Fruit fly (Drosophila melanogaster) whole organism, embryonic: ENCODE results near the gene CG31125.

Source experiments
- Bteb2 ChIP-seq: fragments of 200-800 bp; sonication (Bioruptor generic); optimal IDR thresholded peaks from 2 replicates; lab custom pipeline; 2016; ENCODE audit warnings: missing biosample characterization, missing genetic modification characterization
- CG10366 ChIP-seq: fragments of 200-800 bp; sonication (Bioruptor generic); IDR thresholded peaks from 2 replicates; pipeline ENCODE4 v1.3.6; 2022; ENCODE audit warnings: missing biosample characterization, missing genetic modification characterization
- CG10654 ChIP-seq: fragments of 200-800 bp; sonication (Bioruptor generic); optimal IDR thresholded peaks from 2 replicates; lab custom pipeline; 2016; ENCODE audit warnings: missing biosample characterization, missing genetic modification characterization
- CG11247 ChIP-seq: fragments of 200-800 bp; sonication (Bioruptor generic); IDR thresholded peaks from 2 replicates; pipeline ENCODE4 v1.3.6; 2022; ENCODE audit warnings: missing biosample characterization, missing genetic modification characterization
- CG12659 ChIP-seq: fragments of 200-800 bp; sonication (Bioruptor generic); optimal IDR thresholded peaks from 3 replicates; lab custom pipeline; 2017; ENCODE audit warnings: mild to moderate bottlenecking, missing biosample characterization, missing genetic modification reagents, missing genetic modification characterization
- CG12769 ChIP-seq: fragments of 200-800 bp; sonication (Bioruptor generic); optimal IDR thresholded peaks from 2 replicates; lab custom pipeline; 2019; ENCODE audit warnings: missing biosample characterization, mild to moderate bottlenecking, missing genetic modification characterization, moderate library complexity
- CG15479 ChIP-seq: fragments of 200-800 bp; sonication (Bioruptor generic); optimal IDR thresholded peaks from 3 replicates; lab custom pipeline; 2019; ENCODE audit warnings: missing biosample characterization, mild to moderate bottlenecking, missing genetic modification characterization, moderate library complexity
- CG17186 ChIP-seq: fragments of 200-800 bp; sonication (Bioruptor generic); optimal IDR thresholded peaks from 3 replicates; lab custom pipeline; 2017; ENCODE audit warnings: missing biosample characterization, missing genetic modification reagents, missing genetic modification characterization
- CG17912 ChIP-seq: fragments of 200-800 bp; sonication (Bioruptor generic); optimal IDR thresholded peaks from 2 replicates; lab custom pipeline; 2018; ENCODE audit warnings: missing biosample characterization, mild to moderate bottlenecking, missing genetic modification characterization
- CG18262 ChIP-seq: fragments of 200-800 bp; optimal IDR thresholded peaks from 3 replicates; lab custom pipeline; 2019; ENCODE audit warnings: missing biosample characterization, mild to moderate bottlenecking, missing genetic modification characterization, moderate library complexity
- CG18476 ChIP-seq: fragments of 200-800 bp; sonication (Bioruptor generic); optimal IDR thresholded peaks from 2 replicates; lab custom pipeline; 2016; ENCODE audit warnings: missing biosample characterization, mild to moderate bottlenecking, missing genetic modification characterization
- CG2199 ChIP-seq: fragments of 200-800 bp; sonication (Bioruptor generic); IDR thresholded peaks from 3 replicates; pipeline ENCODE4 v1.3.6; 2022; ENCODE audit warnings: missing biosample characterization, missing genetic modification characterization
- CG32772 ChIP-seq: fragments of 200-800 bp; sonication (Bioruptor generic); IDR thresholded peaks from 2 replicates; pipeline ENCODE4 v1.3.6; 2022; ENCODE audit warnings: missing biosample characterization, missing genetic modification characterization
- CG4424 ChIP-seq: fragments of 200-800 bp; sonication (Bioruptor generic); optimal IDR thresholded peaks from 3 replicates; lab custom pipeline; 2016; ENCODE audit warnings: missing biosample characterization, missing genetic modification characterization
- CG5953 ChIP-seq: fragments of 200-800 bp; sonication (Bioruptor generic); IDR thresholded peaks from 2 replicates; pipeline ENCODE4 v1.3.6; 2022; ENCODE audit warnings: missing biosample characterization, missing genetic modification characterization
- CG6791 ChIP-seq: fragments of 200-800 bp; sonication (Bioruptor generic); IDR thresholded peaks from 3 replicates; pipeline ENCODE4 v1.3.6; 2022; ENCODE audit warnings: missing biosample characterization, missing genetic modification characterization; ENCODE audit not compliant: partially characterized antibody
- CG8765 ChIP-seq: fragments of 200-800 bp; sonication (Bioruptor generic); IDR thresholded peaks from 2 replicates; pipeline ENCODE4 v1.3.6; 2022; ENCODE audit warnings: missing biosample characterization, missing genetic modification characterization
- CG8944 ChIP-seq: fragments of 200-800 bp; sonication (Bioruptor generic); optimal IDR thresholded peaks from 3 replicates; lab custom pipeline; 2016; ENCODE audit warnings: missing biosample characterization, missing genetic modification characterization
- CrebB ChIP-seq: fragments of 200-800 bp; sonication (Bioruptor generic); optimal IDR thresholded peaks from 3 replicates; lab custom pipeline; 2018; ENCODE audit warnings: missing biosample characterization, mild to moderate bottlenecking, missing genetic modification characterization
- Dek ChIP-seq: fragments of 200-800 bp; sonication (Bioruptor generic); optimal IDR thresholded peaks from 3 replicates; lab custom pipeline; 2019; ENCODE audit warnings: missing biosample characterization, mild to moderate bottlenecking, missing genetic modification characterization, moderate library complexity
- Dref ChIP-seq: fragments of 200-800 bp; sonication (Bioruptor generic); IDR thresholded peaks from 2 replicates; pipeline ENCODE4 v1.3.6; 2022; ENCODE audit warnings: missing biosample characterization, missing genetic modification characterization
- Eip74EF ChIP-seq, 2 experiments: fragments of 200-800 bp in 1 of 2; fragments of >200 bp in 1 of 2; sonication (Bioruptor generic) in 1 of 2; optimal IDR thresholded peaks; 2 replicates each; lab custom pipeline; 2017 to 2019; ENCODE audit warnings: missing biosample characterization in 2 of 2, missing genetic modification characterization in 2 of 2, mild to moderate bottlenecking in 1 of 2, moderate library complexity in 1 of 2
- Ets65A ChIP-seq: fragments of 200-800 bp; sonication (Bioruptor generic); peaks from one replicate; lab custom pipeline; 2016; ENCODE audit warnings: missing biosample characterization, missing genetic modification characterization
- Ets97D ChIP-seq: fragments of 200-800 bp; sonication (Bioruptor generic); optimal IDR thresholded peaks from 3 replicates; lab custom pipeline; 2016; ENCODE audit warnings: missing biosample characterization, missing genetic modification characterization
- H2.0 ChIP-seq: fragments of 200-800 bp; sonication (Bioruptor generic); IDR thresholded peaks from 2 replicates; pipeline ENCODE4 v1.3.6; 2022; ENCODE audit warnings: missing biosample characterization, missing genetic modification characterization
- Hey ChIP-seq: fragments of 200-800 bp; sonication (Bioruptor generic); optimal IDR thresholded peaks from 3 replicates; lab custom pipeline; 2018; ENCODE audit warnings: missing biosample characterization, mild to moderate bottlenecking, missing genetic modification characterization
- MBD-R2 ChIP-seq: fragments of 200-800 bp; sonication (Bioruptor generic); IDR thresholded peaks from 2 replicates; pipeline ENCODE4 v1.3.6; 2022; ENCODE audit warnings: missing biosample characterization, missing genetic modification characterization
- Pdp1 ChIP-seq, 2 experiments: fragments of 200-800 bp; sonication (Bioruptor generic); optimal IDR thresholded peaks; 3 replicates each; lab custom pipeline; 2016; ENCODE audit warnings: missing biosample characterization in 2 of 2, missing genetic modification characterization in 2 of 2, mild to moderate bottlenecking in 1 of 2, moderate library complexity in 1 of 2
- Spps ChIP-seq: fragments of 200-800 bp; sonication (Bioruptor generic); optimal IDR thresholded peaks from 2 replicates; lab custom pipeline; 2018; ENCODE audit warnings: missing biosample characterization, mild to moderate bottlenecking, missing genetic modification characterization
- Sry-β ChIP-seq: fragments of 200-800 bp; sonication (Bioruptor generic); optimal IDR thresholded peaks from 2 replicates; lab custom pipeline; 2018; ENCODE audit warnings: missing biosample characterization, mild to moderate bottlenecking, missing genetic modification characterization, moderate library complexity
- Xrp1 ChIP-seq: fragments of 200-800 bp; sonication (Bioruptor generic); IDR thresholded peaks from 2 replicates; pipeline ENCODE4 v1.3.6; 2022; ENCODE audit warnings: missing biosample characterization, missing genetic modification characterization
- bab2 ChIP-seq: fragments of 200-800 bp; sonication (Bioruptor generic); optimal IDR thresholded peaks from 2 replicates; lab custom pipeline; 2016; ENCODE audit warnings: missing biosample characterization, missing genetic modification characterization
- br ChIP-seq: fragments of >200 bp; optimal IDR thresholded peaks from 2 replicates; lab custom pipeline; 2017
- chinmo ChIP-seq: fragments of 200-800 bp; sonication (Bioruptor generic); IDR thresholded peaks from 4 replicates; pipeline ENCODE4 v1.3.6; 2022; ENCODE audit warnings: missing biosample characterization, missing genetic modification characterization; ENCODE audit not compliant: partially characterized antibody
- dm ChIP-seq: fragments of 200-800 bp; sonication (Bioruptor generic); optimal IDR thresholded peaks from 3 replicates; lab custom pipeline; 2016; ENCODE audit warnings: missing biosample characterization, missing genetic modification characterization
- gsb ChIP-seq: fragments of 200-800 bp; sonication (Bioruptor generic); IDR thresholded peaks from 2 replicates; pipeline ENCODE4 v1.3.6; 2022; ENCODE audit warnings: missing biosample characterization, missing genetic modification characterization
- hbn ChIP-seq: fragments of 200-800 bp; sonication (Bioruptor generic); IDR thresholded peaks from 2 replicates; pipeline ENCODE4 v1.3.6; 2022; ENCODE audit warnings: missing biosample characterization, missing genetic modification characterization; ENCODE audit not compliant: partially characterized antibody
- mld ChIP-seq: fragments of 200-800 bp; sonication (Bioruptor generic); IDR thresholded peaks from 3 replicates; pipeline ENCODE4 v1.3.6; 2022; ENCODE audit warnings: missing biosample characterization, missing genetic modification characterization; ENCODE audit not compliant: partially characterized antibody
- nmo ChIP-seq: fragments of 200-800 bp; sonication (Bioruptor generic); optimal IDR thresholded peaks from 2 replicates; lab custom pipeline; 2018; ENCODE audit warnings: missing biosample characterization, mild to moderate bottlenecking, missing genetic modification characterization, moderate library complexity
- pfk ChIP-seq: fragments of 200-800 bp; sonication (Bioruptor generic); optimal IDR thresholded peaks from 2 replicates; lab custom pipeline; 2018; ENCODE audit warnings: missing biosample characterization, mild to moderate bottlenecking, missing genetic modification characterization, moderate library complexity
- sd ChIP-seq: fragments of 200-800 bp; sonication (Bioruptor generic); optimal IDR thresholded peaks from 3 replicates; lab custom pipeline; 2018; ENCODE audit warnings: missing biosample characterization, mild to moderate bottlenecking, missing genetic modification characterization, moderate library complexity
- shn ChIP-seq: fragments of 200-800 bp; sonication (Bioruptor generic); optimal IDR thresholded peaks from 3 replicates; lab custom pipeline; 2016; ENCODE audit warnings: missing biosample characterization, missing genetic modification characterization
- sr ChIP-seq: fragments of 200-800 bp; sonication (Bioruptor generic); IDR thresholded peaks from 3 replicates; pipeline ENCODE4 v1.3.6; 2022; ENCODE audit warnings: missing biosample characterization, missing genetic modification characterization
- ssp ChIP-seq: fragments of 200-800 bp; sonication (Bioruptor generic); IDR thresholded peaks from 2 replicates; pipeline ENCODE4 v1.3.6; 2022; ENCODE audit warnings: missing biosample characterization, missing genetic modification characterization
- tap ChIP-seq: fragments of 200-800 bp; optimal IDR thresholded peaks from 3 replicates; lab custom pipeline; 2019; ENCODE audit warnings: missing biosample characterization, mild to moderate bottlenecking, missing genetic modification characterization, moderate library complexity
- tgo ChIP-seq: fragments of 200-800 bp; sonication (Bioruptor generic); IDR thresholded peaks from 3 replicates; pipeline ENCODE4 v1.3.6; 2022; ENCODE audit warnings: missing biosample characterization, missing genetic modification characterization
- vvl ChIP-seq: fragments of 200-800 bp; sonication (Bioruptor generic); IDR thresholded peaks from 2 replicates; pipeline ENCODE4 v1.3.6; 2022; ENCODE audit warnings: missing biosample characterization, missing genetic modification characterization
- wek ChIP-seq: fragments of 200-800 bp; sonication (Bioruptor generic); optimal IDR thresholded peaks from 3 replicates; lab custom pipeline; 2018; ENCODE audit warnings: missing biosample characterization, mild to moderate bottlenecking, missing genetic modification characterization, moderate library complexity

Gene CG31125

DNA sequence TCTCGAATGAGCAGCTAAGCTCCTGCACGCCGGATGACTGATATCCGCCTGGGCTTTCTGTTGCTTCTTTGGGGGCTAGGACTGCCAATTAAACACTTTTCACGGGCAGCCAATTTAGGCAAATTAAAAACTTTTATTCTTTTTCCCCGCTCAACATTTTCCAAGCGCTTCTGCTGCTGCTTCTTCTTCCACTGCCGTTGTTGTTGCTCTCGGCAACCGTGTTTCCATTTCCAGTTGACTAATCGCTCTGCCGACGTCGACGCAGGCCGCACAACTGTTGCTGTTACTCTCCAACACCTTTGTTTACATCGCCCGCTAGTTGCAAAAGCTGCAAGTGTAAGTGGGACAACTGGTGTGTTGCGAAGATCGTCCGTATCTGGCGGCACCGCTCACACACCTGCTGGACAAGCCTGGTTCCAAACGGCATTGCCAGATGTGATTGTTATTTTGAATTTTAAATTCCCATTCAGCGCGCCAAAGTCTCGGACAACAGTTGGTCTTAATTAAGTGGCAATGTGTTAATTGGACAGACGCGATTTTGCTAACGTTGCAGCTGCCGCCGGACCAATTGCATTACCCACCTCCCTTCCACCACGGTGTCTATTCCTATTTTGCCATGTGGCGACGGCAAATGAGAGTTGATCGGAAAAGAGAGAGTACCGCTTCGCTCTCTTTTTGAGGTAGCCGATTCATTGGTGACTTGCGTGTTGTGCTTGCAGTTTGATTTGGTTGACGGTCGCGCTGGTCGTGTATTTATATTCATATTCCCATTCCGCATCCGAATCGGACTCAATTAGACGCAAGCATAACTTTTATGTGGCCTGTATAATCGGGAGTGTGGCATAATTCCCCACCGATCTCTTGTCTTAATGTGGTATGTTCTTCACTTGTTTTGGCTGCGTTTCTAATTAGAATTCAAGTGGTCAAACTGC lies 24.5 kb downstream of the CG31125 start, which contains the start of gene Wsck (continued):
- TF ChIP-seq Spps (tag; lab: Kevin White, UChicago) (no peak), CG4424 (no peak), CG8944 (GFP tag; lab: Kevin White, UChicago) (no peak), CG5953 (GFP tag; lab: Robert Waterston, UW) (no peak), ssp (GFP tag; lab: Robert Waterston, UW) (no peak), Bteb2 (GFP tag; lab: Kevin White, UChicago) (no peak), chinmo (GFP tag; lab: Robert Waterston, UW) (peak; percentile 60; the same call in 1 of the 4 replicates), H2.0 (GFP tag; lab: Robert Waterston, UW) (no peak), Ets97D (GFP tag; lab: Kevin White, UChicago) (peak; percentile 2), CG18262 (no peak), CG11247 (GFP tag; lab: Robert Waterston, UW) (no peak), CG17912 (peak; percentile 42), CG17186 (GFP tag; lab: Kevin White, UChicago) (peak; percentile 6), CG8765 (GFP tag; lab: Robert Waterston, UW) (no peak), mld (peak; percentile 26; the same call in 1 of the 3 replicates), Dref (0 out of 2 replicates have a peak, but pooled peaks have one; percentile 24), Eip74EF (GFP tag; optimal IDR thresholded peaks at IDR 0.05; lab: Kevin White, UChicago) (no peak), wek (GFP tag; lab: Kevin White, UChicago) (peak; percentile 11), pfk (GFP tag; lab: Kevin White, UChicago) (no peak), dm (GFP tag; lab: Kevin White, UChicago) (peak; percentile 39), CG10366 (GFP tag; lab: Robert Waterston, UW) (no peak), CG12659 (GFP tag; lab: Kevin White, UChicago) (peak; percentile 31), CG2199 (peak; percentile 72; the same call in 1 of the 3 replicates), bab2 (no peak), shn (GFP tag; lab: Kevin White, UChicago) (peak; percentile 28), Hey (tag; lab: Kevin White, UChicago) (no peak), sd (tag; lab: Kevin White, UChicago) (peak; percentile 31), tap (no peak), CrebB (tag; lab: Kevin White, UChicago) (peak; percentile 35), CG12769 (tag; lab: Kevin White, UChicago) (no peak), sr (no peak), gsb (no peak), vvl (peak; percentile 65; the same call in 1 of the 2 replicates), CG10654 (GFP tag; lab: Kevin White, UChicago) (no peak), Xrp1 (GFP tag; lab: Robert Waterston, UW) (0 out of 2 replicates have a peak, but pooled peaks have one; percentile 35), Dek (no peak), tgo (GFP tag; lab: Robert Waterston, UW) (no peak), Pdp1 (GFP tag; optimal IDR thresholded peaks at IDR 0.05; lab: Kevin White, UChicago) (peak in 1 of 2 experiments; percentile 20), br (lab: Kevin White, UChicago) (no peak), nmo (GFP tag; lab: Kevin White, UChicago) (peak; percentile 27), CG18476 (GFP tag; lab: Kevin White, UChicago) (no peak), CG32772 (GFP tag; lab: Robert Waterston, UW) (no peak), Sry-β (GFP tag; lab: Kevin White, UChicago) (no peak), hbn (GFP tag; lab: Robert Waterston, UW) (peak; percentile 35; the same call in 1 of the 2 replicates), Ets65A (GFP tag; lab: Kevin White, UChicago) (no peak), MBD-R2 (GFP tag; lab: Robert Waterston, UW) (peak; percentile 43; the same call in 1 of the 2 replicates), CG6791 (GFP tag; lab: Robert Waterston, UW) (0 out of 3 replicates have a peak, but pooled peaks have one; percentile 43), CG15479 (peak; percentile 88)
